Worm (Caenorhabditis elegans): ENCODE measurements around the gene H38K22.9.

- TF ChIP-seq mdl-1 (tag; optimal IDR thresholded peaks at IDR 0.05), result no peak
- no peak for TF ChIP-seq nhr-25 (tag; optimal IDR thresholded peaks at IDR 0.05)
- TF ChIP-seq fos-1 (tag; optimal IDR thresholded peaks at IDR 0.05), result no peak
- no peak for TF ChIP-seq ztf-11 (tag; optimal IDR thresholded peaks at IDR 0.05)
Measured at ce11 chrIII:4277762-4278161, 46.2 kb upstream of the H38K22.9 start.
